Fruit fly (Drosophila melanogaster): ENCODE data around the gene CG32603.

The CG32603 gene

DNA sequence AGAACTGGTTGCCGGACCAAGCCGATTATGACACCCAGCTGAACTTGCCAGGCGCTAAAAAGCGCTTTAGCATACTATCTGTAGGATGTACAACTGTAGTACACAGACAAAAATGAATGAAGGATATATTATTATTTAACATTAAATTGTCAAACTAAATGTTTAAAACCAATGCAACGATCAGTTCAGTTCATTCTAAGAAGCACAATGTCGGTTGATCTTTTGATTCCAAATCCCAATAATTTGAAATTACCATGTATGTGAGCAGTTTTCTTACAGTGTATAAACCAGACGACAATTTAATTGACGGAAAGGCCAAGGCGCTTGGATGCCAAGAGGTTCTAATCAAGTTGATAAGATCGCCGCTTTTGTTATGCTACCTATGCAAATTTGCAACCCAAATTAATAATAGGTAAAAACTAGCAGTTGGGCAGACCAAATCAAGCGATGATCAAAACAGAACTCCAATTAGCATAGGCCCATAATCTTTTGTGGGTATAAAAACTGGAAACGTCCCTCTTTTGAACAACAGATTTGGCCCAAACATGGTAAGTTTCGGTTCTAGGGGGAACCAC, 15.2 kb upstream of the CG32603 start, which contains the start of gene CG12480 (continued):
- TF ChIP-seq dan (GFP tag; IDR thresholded peaks at IDR 0.05), result no peak
- no peak for TF ChIP-seq CG3065 (GFP tag; optimal IDR thresholded peaks at IDR 0.05)
- TF ChIP-seq Dfd (GFP tag; optimal IDR thresholded peaks at IDR 0.05), result no peak
- no peak for TF ChIP-seq chn (GFP tag; optimal IDR thresholded peaks at IDR 0.05)
- TF ChIP-seq pb (GFP tag; optimal IDR thresholded peaks at IDR 0.05), result no peak
- TF ChIP-seq BtbVII (GFP tag; optimal IDR thresholded peaks at IDR 0.05), result peak; percentile 60
- TF ChIP-seq CG2202 (tag; optimal IDR thresholded peaks at IDR 0.05), result no peak
- peak; percentile 48 for TF ChIP-seq CG6689 (GFP tag; IDR thresholded peaks at IDR 0.05)
- peak; percentile 70 for TF ChIP-seq Hmr (GFP tag; optimal IDR thresholded peaks at IDR 0.05)
- TF ChIP-seq unpg (GFP tag; optimal IDR thresholded peaks at IDR 0.05), result peak; percentile 61
- no peak for TF ChIP-seq Awh (GFP tag; IDR thresholded peaks at IDR 0.05)
- no peak for TF ChIP-seq Poxn (GFP tag; IDR thresholded peaks at IDR 0.05)
- TF ChIP-seq Abd-B (GFP tag; optimal IDR thresholded peaks at IDR 0.05), result no peak
- peak; percentile 38 for TF ChIP-seq CG6854 (GFP tag; optimal IDR thresholded peaks at IDR 0.05)
- TF ChIP-seq dmrt99B (tag; optimal IDR thresholded peaks at IDR 0.05), result no peak
- no peak for TF ChIP-seq HmgD (GFP tag; optimal IDR thresholded peaks at IDR 0.05)
- no peak for TF ChIP-seq kay (GFP tag; optimal IDR thresholded peaks at IDR 0.05)
- TF ChIP-seq sr (GFP tag; IDR thresholded peaks at IDR 0.05), result no peak
- no peak for TF ChIP-seq Side (GFP tag; optimal IDR thresholded peaks at IDR 0.05)
- no peak for TF ChIP-seq ATbp (GFP tag; optimal IDR thresholded peaks at IDR 0.05)
- peak; percentile 36 for TF ChIP-seq CoRest (tag; optimal IDR thresholded peaks at IDR 0.05)
- TF ChIP-seq gcm2 (GFP tag; optimal IDR thresholded peaks at IDR 0.05), result no peak
- no peak for TF ChIP-seq dimm (GFP tag; IDR thresholded peaks at IDR 0.05)
- TF ChIP-seq CG11247 (GFP tag; IDR thresholded peaks at IDR 0.05), result peak; percentile 47; the same call in 1 of the 2 replicates
- no peak for TF ChIP-seq CG17612 (GFP tag; IDR thresholded peaks at IDR 0.05)
- peak; percentile 74 for TF ChIP-seq CG2678 (tag; optimal IDR thresholded peaks at IDR 0.05)
- TF ChIP-seq B-H2 (GFP tag; optimal IDR thresholded peaks at IDR 0.05), result no peak
- TF ChIP-seq CG17385 (GFP tag; optimal IDR thresholded peaks at IDR 0.05), result peak; percentile 42
- no peak for TF ChIP-seq Sry-β (GFP tag; optimal IDR thresholded peaks at IDR 0.05)
- TF ChIP-seq Mes4 (GFP tag; optimal IDR thresholded peaks at IDR 0.05), result no peak
- TF ChIP-seq chif (GFP tag; optimal IDR thresholded peaks at IDR 0.05), result peak in 1 of 2 experiments; percentile 0
- no peak for TF ChIP-seq CG4820 (GFP tag; optimal IDR thresholded peaks at IDR 0.05)
- TF ChIP-seq CG18476 (GFP tag; optimal IDR thresholded peaks at IDR 0.05), result peak; percentile 37
- TF ChIP-seq ftz-f1 (GFP tag; optimal IDR thresholded peaks at IDR 0.05), result no peak
- TF ChIP-seq bowl (GFP tag; IDR thresholded peaks at IDR 0.05), result no peak
- no peak for TF ChIP-seq CG16779 (GFP tag; IDR thresholded peaks at IDR 0.05)
- TF ChIP-seq p53 (GFP tag; optimal IDR thresholded peaks at IDR 0.05), result no peak
- TF ChIP-seq CG34422 (GFP tag; IDR thresholded peaks at IDR 0.05), result no peak
- no peak for TF ChIP-seq pzg (GFP tag; optimal IDR thresholded peaks at IDR 0.05)
- peak; percentile 32 for TF ChIP-seq CG7928 (GFP tag; optimal IDR thresholded peaks at IDR 0.05)
- TF ChIP-seq BEAF-32 (GFP tag; optimal IDR thresholded peaks at IDR 0.05), result no peak
- no peak for TF ChIP-seq Hmx (GFP tag; optimal IDR thresholded peaks at IDR 0.05)
- no peak for TF ChIP-seq gt (GFP tag; IDR thresholded peaks at IDR 0.05)
- TF ChIP-seq fd64A (GFP tag; optimal IDR thresholded peaks at IDR 0.05), result no peak
- no peak for TF ChIP-seq knrl (GFP tag; IDR thresholded peaks at IDR 0.05; ENCODE audit: partially characterized antibody)
- no peak for TF ChIP-seq CG8089 (GFP tag; optimal IDR thresholded peaks at IDR 0.05)
- no peak for TF ChIP-seq CG10565 (GFP tag; optimal IDR thresholded peaks at IDR 0.05)
- TF ChIP-seq Atf-2 (GFP tag; optimal IDR thresholded peaks at IDR 0.05), result no peak
- no peak for TF ChIP-seq Bgb (GFP tag; IDR thresholded peaks at IDR 0.05; ENCODE audit: partially characterized antibody)
- TF ChIP-seq repo (GFP tag; optimal IDR thresholded peaks at IDR 0.05), result no peak
- peak; percentile 64 for TF ChIP-seq CG13894 (tag; optimal IDR thresholded peaks at IDR 0.05)
